Worm (Caenorhabditis elegans) whole organism, young adult: ENCODE results near the gene F14D2.5.

Experiments
- F49E8.2 ChIP-seq: sonication (generic microtip); optimal IDR thresholded peaks from 3 replicates; lab custom pipeline; 2017; ENCODE audit warnings: missing genetic modification characterization, mild to moderate bottlenecking, missing compliant biosample characterization, antibody characterized with exemption, moderate library complexity; ENCODE audit not compliant: insufficient read depth
- ama-1 ChIP-seq, 3 experiments: fragments of 150-350 bp in 1 of 3; sonication (generic microtip) in 2 of 3; optimal IDR thresholded peaks; 2 replicates each; lab custom pipeline; 2014 to 2018; ENCODE audit warnings: missing biosample characterization in 2 of 3, missing genetic modification characterization in 2 of 3, missing genetic modification reagents in 2 of 3
- aptf-2 ChIP-seq: fragments of 200-800 bp; sonication (Bioruptor generic); conservative IDR thresholded peaks from 2 replicates; pipeline ENCODE4 v1.3.6; 2022; ENCODE audit warnings: missing genetic modification reagents, missing genetic modification characterization, missing compliant biosample characterization
- unc-62 ChIP-seq: fragments of 150-350 bp; optimal IDR thresholded peaks from 2 replicates; lab custom pipeline; 2014; ENCODE audit warnings: missing biosample characterization, missing genetic modification reagents, missing genetic modification characterization

ce11 chrII:3313442-3313841, 26.9 kb upstream of the F14D2.5 start, which contains the start of gene F39E9.6:
- TF ChIP-seq F49E8.2 (tag; lab: Kevin White, UChicago) (no peak), aptf-2 (GFP tag; lab: Robert Waterston, UW) (no peak), ama-1 (optimal IDR thresholded peaks at IDR 0.05; lab: Kevin White, UChicago) (no peak), ama-1 (GFP tag; optimal IDR thresholded peaks at IDR 0.05; lab: Kevin White, UChicago) (no peak), unc-62 (GFP tag; lab: Kevin White, UChicago) (no peak)
